Fruit fly (Drosophila melanogaster) S2 (cell line): ENCODE results near the gene Mkp3.

Source experiments
- CG8478 ChIP-seq: fragments of >200 bp; optimal IDR thresholded peaks from 2 replicates; lab custom pipeline; 2018
- CTCF ChIP-seq, 2 experiments: fragments of >200 bp; optimal IDR thresholded peaks; 2 replicates each; lab custom pipeline; 2018

dm6 chr3L:19129565-19129964 lies 43.3 kb upstream of the Mkp3 start, which contains the start of gene Spn75F:
- TF ChIP-seq CG8478 (lab: Kevin White, UChicago) (no peak), CTCF (optimal IDR thresholded peaks at IDR 0.05; lab: Kevin White, UChicago) (no peak)
